Worm (Caenorhabditis elegans) whole organism, L2 larva: ENCODE results near the gene C52B9.8.
A peak's percentile ranks its signal among the peaks of the same experiment; 100 is the strongest.

ENCODE experiments used
- C34F6.9 ChIP-seq: fragments of 150-350 bp; optimal IDR thresholded peaks from 2 replicates; lab custom pipeline; 2014; ENCODE audit warnings: missing biosample characterization, missing genetic modification characterization
- F13H6.1 ChIP-seq: sonication (generic microtip); optimal IDR thresholded peaks from 2 replicates; lab custom pipeline; 2016; ENCODE audit warnings: missing genetic modification characterization, missing compliant biosample characterization
- R02D3.7 ChIP-seq: fragments of 150-350 bp; optimal IDR thresholded peaks from 2 replicates; lab custom pipeline; 2014; ENCODE audit warnings: missing biosample characterization, missing genetic modification characterization
- Y55F3AM.14 ChIP-seq: fragments of 200-800 bp; sonication (Bioruptor generic); optimal IDR thresholded peaks from 2 replicates; lab custom pipeline; 2018; ENCODE audit warnings: mild to moderate bottlenecking, missing genetic modification characterization, missing compliant biosample characterization
- ZK546.5 ChIP-seq: sonication (generic microtip); optimal IDR thresholded peaks from 2 replicates; lab custom pipeline; 2017; ENCODE audit warnings: missing biosample characterization, missing genetic modification characterization
- ama-1 ChIP-seq: fragments of 150-350 bp; optimal IDR thresholded peaks from 2 replicates; lab custom pipeline; 2018; ENCODE audit warnings: inconsistent platforms
- blmp-1 ChIP-seq: sonication (generic microtip); optimal IDR thresholded peaks from 2 replicates; lab custom pipeline; 2017; ENCODE audit warnings: missing genetic modification characterization, mild to moderate bottlenecking, missing compliant biosample characterization, antibody characterized with exemption, moderate library complexity; ENCODE audit not compliant: insufficient read depth
- ceh-16 ChIP-seq: fragments of 150-350 bp; optimal IDR thresholded peaks from 2 replicates; lab custom pipeline; 2014; ENCODE audit warnings: missing biosample characterization, missing genetic modification characterization
- ceh-82 ChIP-seq: fragments of 150-350 bp; optimal IDR thresholded peaks from 2 replicates; lab custom pipeline; 2014; ENCODE audit warnings: missing biosample characterization, missing genetic modification characterization
- crh-2 ChIP-seq: sonication (generic microtip); optimal IDR thresholded peaks from 2 replicates; lab custom pipeline; 2017; ENCODE audit warnings: missing biosample characterization, missing genetic modification characterization
- dmd-4 ChIP-seq: sonication (generic microtip); optimal IDR thresholded peaks from 2 replicates; lab custom pipeline; 2017; ENCODE audit warnings: missing biosample characterization, missing genetic modification characterization
- egl-27 ChIP-seq: sonication (generic microtip); optimal IDR thresholded peaks from 3 replicates; lab custom pipeline; 2017; ENCODE audit warnings: missing biosample characterization, missing genetic modification reagents, missing genetic modification characterization
- elt-1 ChIP-seq: fragments of 150-350 bp; optimal IDR thresholded peaks from 2 replicates; lab custom pipeline; 2014; ENCODE audit warnings: missing biosample characterization, missing genetic modification characterization
- elt-3 ChIP-seq: sonication (generic microtip); optimal IDR thresholded peaks from 2 replicates; lab custom pipeline; 2017; ENCODE audit warnings: missing biosample characterization, missing genetic modification characterization
- fos-1 ChIP-seq: fragments of 150-350 bp; optimal IDR thresholded peaks from 2 replicates; lab custom pipeline; 2014; ENCODE audit warnings: missing biosample characterization, missing genetic modification characterization
- gmeb-1 ChIP-seq: fragments of 150-350 bp; optimal IDR thresholded peaks from 2 replicates; lab custom pipeline; 2014; ENCODE audit warnings: missing biosample characterization, missing genetic modification characterization
- lin-11 ChIP-seq: fragments of 150-350 bp; sonication (generic microtip); optimal IDR thresholded peaks from 2 replicates; lab custom pipeline; 2014; ENCODE audit warnings: missing biosample characterization, missing genetic modification characterization, inconsistent platforms, mixed read lengths
- lin-13 ChIP-seq: fragments of 150-350 bp; optimal IDR thresholded peaks from 2 replicates; lab custom pipeline; 2014; ENCODE audit warnings: missing biosample characterization, missing genetic modification reagents, missing genetic modification characterization
- lin-39 ChIP-seq: fragments of 150-350 bp; optimal IDR thresholded peaks from 2 replicates; lab custom pipeline; 2014; ENCODE audit warnings: missing biosample characterization, missing genetic modification reagents, missing genetic modification characterization
- lsy-2 ChIP-seq, 2 experiments: fragments of 150-350 bp in 1 of 2; sonication (generic microtip) in 1 of 2; optimal IDR thresholded peaks; 2 replicates each; lab custom pipeline; 2014 to 2017; ENCODE audit warnings: missing biosample characterization in 2 of 2, missing genetic modification characterization in 2 of 2
- mab-5 ChIP-seq: fragments of 150-350 bp; optimal IDR thresholded peaks from 2 replicates; lab custom pipeline; 2014; ENCODE audit warnings: missing biosample characterization, missing genetic modification characterization
- mbf-1 ChIP-seq: sonication (generic microtip); optimal IDR thresholded peaks from 2 replicates; lab custom pipeline; 2017; ENCODE audit warnings: missing biosample characterization, missing genetic modification characterization
- nhr-10 ChIP-seq: sonication (generic microtip); optimal IDR thresholded peaks from 2 replicates; lab custom pipeline; 2017; ENCODE audit warnings: missing biosample characterization, missing genetic modification characterization
- nhr-11 ChIP-seq: fragments of 150-350 bp; optimal IDR thresholded peaks from 2 replicates; lab custom pipeline; 2014; ENCODE audit warnings: missing biosample characterization, missing genetic modification characterization
- nhr-12 ChIP-seq: fragments of 150-350 bp; optimal IDR thresholded peaks from 2 replicates; lab custom pipeline; 2014; ENCODE audit warnings: missing biosample characterization, missing genetic modification characterization
- nhr-129 ChIP-seq: fragments of 150-350 bp; optimal IDR thresholded peaks from 2 replicates; lab custom pipeline; 2014; ENCODE audit warnings: missing biosample characterization, missing genetic modification characterization
- nhr-21 ChIP-seq: fragments of 150-350 bp; optimal IDR thresholded peaks from 2 replicates; lab custom pipeline; 2014; ENCODE audit warnings: missing biosample characterization, missing genetic modification characterization
- nhr-23 ChIP-seq: fragments of 150-350 bp; optimal IDR thresholded peaks from 2 replicates; lab custom pipeline; 2014; ENCODE audit warnings: missing biosample characterization, missing genetic modification reagents, missing genetic modification characterization
- nhr-237 ChIP-seq: fragments of 150-350 bp; optimal IDR thresholded peaks from 2 replicates; lab custom pipeline; 2014; ENCODE audit warnings: missing biosample characterization, missing genetic modification characterization
- nhr-25 ChIP-seq: fragments of 150-350 bp; sonication (generic microtip); optimal IDR thresholded peaks from 3 replicates; lab custom pipeline; 2014; ENCODE audit warnings: missing biosample characterization, missing genetic modification characterization
- nhr-6 ChIP-seq: fragments of 150-350 bp; optimal IDR thresholded peaks from 2 replicates; lab custom pipeline; 2014; ENCODE audit warnings: missing biosample characterization, missing genetic modification characterization
- nhr-77 ChIP-seq: fragments of 150-350 bp; optimal IDR thresholded peaks from 2 replicates; lab custom pipeline; 2014; ENCODE audit warnings: missing biosample characterization, missing genetic modification characterization
- peb-1 ChIP-seq: fragments of 150-350 bp; optimal IDR thresholded peaks from 2 replicates; lab custom pipeline; 2014; ENCODE audit warnings: missing biosample characterization, missing genetic modification characterization
- sem-4 ChIP-seq: fragments of 150-350 bp; optimal IDR thresholded peaks from 2 replicates; lab custom pipeline; 2014; ENCODE audit warnings: missing biosample characterization, missing genetic modification reagents, missing genetic modification characterization
- skn-1 ChIP-seq: sonication (generic microtip); optimal IDR thresholded peaks from 2 replicates; lab custom pipeline; 2017; ENCODE audit warnings: missing biosample characterization, missing genetic modification characterization
- sma-3 ChIP-seq: sonication (generic microtip); optimal IDR thresholded peaks from 2 replicates; lab custom pipeline; 2016; ENCODE audit warnings: missing genetic modification reagents, missing genetic modification characterization, missing compliant biosample characterization
- sma-9 ChIP-seq, 2 experiments: fragments of 150-350 bp in 1 of 2; sonication (generic microtip) in 1 of 2; optimal IDR thresholded peaks; 2 replicates each; lab custom pipeline; 2014 to 2016; ENCODE audit warnings: missing genetic modification characterization in 2 of 2, mild to moderate bottlenecking in 1 of 2, missing biosample characterization in 1 of 2, missing compliant biosample characterization in 1 of 2, missing genetic modification reagents in 1 of 2, moderate library complexity in 1 of 2
- snpc-4 ChIP-seq: fragments of 150-350 bp; optimal IDR thresholded peaks from 2 replicates; lab custom pipeline; 2014; ENCODE audit warnings: missing biosample characterization, missing genetic modification characterization
- unc-39 ChIP-seq: fragments of 150-350 bp; optimal IDR thresholded peaks from 2 replicates; lab custom pipeline; 2014; ENCODE audit warnings: missing biosample characterization, missing genetic modification characterization
- unc-55 ChIP-seq: fragments of 150-350 bp; sonication (generic microtip); optimal IDR thresholded peaks from 3 replicates; lab custom pipeline; 2014; ENCODE audit warnings: missing biosample characterization, missing genetic modification reagents, missing genetic modification characterization
- unc-62 ChIP-seq: fragments of 150-350 bp; optimal IDR thresholded peaks from 2 replicates; lab custom pipeline; 2014; ENCODE audit warnings: missing biosample characterization, missing genetic modification reagents, missing genetic modification characterization
- zag-1 ChIP-seq: fragments of 150-350 bp; optimal IDR thresholded peaks from 2 replicates; lab custom pipeline; 2014; ENCODE audit warnings: missing biosample characterization, missing genetic modification characterization
- ztf-1 ChIP-seq: fragments of 200-800 bp; sonication (Bioruptor generic); conservative IDR thresholded peaks from 2 replicates; pipeline ENCODE4 v1.3.6; 2022; ENCODE audit warnings: missing genetic modification characterization, missing compliant biosample characterization
- ztf-11 ChIP-seq: sonication (generic microtip); optimal IDR thresholded peaks from 2 replicates; lab custom pipeline; 2017; ENCODE audit warnings: missing biosample characterization, missing genetic modification characterization

The C52B9.8 gene

DNA sequence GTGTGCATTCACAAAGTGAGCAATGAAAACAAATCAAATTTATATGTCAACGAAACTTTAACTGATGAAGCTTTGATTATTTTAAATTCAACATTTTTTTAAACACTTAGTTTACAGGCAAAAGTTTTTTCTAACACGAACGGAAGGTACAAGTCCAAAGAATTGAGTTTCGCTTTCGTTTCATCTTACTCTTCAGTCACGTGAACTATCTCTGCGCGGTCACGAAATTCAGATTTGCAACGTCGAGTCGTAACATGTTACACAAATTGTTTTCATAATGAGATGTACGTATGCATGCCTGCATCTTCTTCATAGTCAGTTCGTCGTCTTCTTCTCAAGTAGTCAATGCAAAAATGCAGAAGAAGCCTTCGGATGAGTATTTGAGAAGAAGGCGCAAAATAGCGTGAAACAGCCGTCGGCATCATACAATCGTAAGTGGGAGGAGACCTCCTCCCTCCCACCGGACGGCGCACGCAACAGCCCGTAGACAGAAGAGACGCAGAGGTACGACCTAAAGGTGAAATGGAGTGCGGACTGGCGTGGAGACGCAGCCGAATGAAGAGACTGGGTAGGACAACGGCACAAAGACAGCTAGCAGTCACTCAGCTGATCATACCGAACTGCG, 46.2 kb downstream of the C52B9.8 start, which contains the start of gene coel-1 (continued):
- TF ChIP-seq skn-1 (no peak), nhr-237 (tag; lab: Kevin White, UChicago) (no peak), peb-1 (tag; lab: Kevin White, UChicago) (no peak), nhr-12 (tag; lab: Kevin White, UChicago) (no peak), nhr-10 (tag; lab: Kevin White, UChicago) (no peak), nhr-23 (tag; lab: Kevin White, UChicago) (no peak), sma-9 (GFP tag; optimal IDR thresholded peaks at IDR 0.05; lab: Kevin White, UChicago) (peak; percentile 72), sma-9 (tag; optimal IDR thresholded peaks at IDR 0.05; lab: Kevin White, UChicago) (no peak), nhr-11 (no peak), nhr-25 (peak; percentile 64), R02D3.7 (tag; lab: Kevin White, UChicago) (no peak), ztf-1 (GFP tag; lab: Robert Waterston, UW) (no peak), nhr-129 (tag; lab: Kevin White, UChicago) (peak; percentile 82), F13H6.1 (tag; lab: Kevin White, UChicago) (peak; percentile 70), unc-62 (no peak), gmeb-1 (tag; lab: Kevin White, UChicago) (no peak), ztf-11 (tag; lab: Kevin White, UChicago) (no peak), nhr-77 (tag; lab: Kevin White, UChicago) (no peak), lin-13 (GFP tag; lab: Kevin White, UChicago) (no peak), ceh-16 (tag; lab: Kevin White, UChicago) (no peak), ama-1 (lab: Kevin White, UChicago) (peak; percentile 4)

DNA sequence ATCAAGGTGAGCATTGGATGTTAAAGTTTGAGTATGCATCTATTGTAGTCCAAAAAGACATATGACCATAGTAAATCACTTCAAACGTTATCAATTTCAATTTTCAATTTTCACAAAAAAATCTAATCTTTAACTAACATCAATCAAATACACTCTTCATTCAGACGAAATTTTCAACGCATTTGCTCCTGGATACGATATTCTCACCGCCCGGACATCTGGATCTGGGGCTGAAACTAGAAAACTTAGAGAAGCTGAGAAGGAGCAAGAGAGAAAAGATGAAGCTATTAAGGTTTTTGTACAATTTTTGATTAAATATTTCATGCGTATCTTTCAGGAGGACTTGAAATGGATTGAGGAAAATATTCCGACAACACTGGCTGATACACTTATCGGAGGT, 47.7 kb downstream of the C52B9.8 start:
- TF ChIP-seq peb-1 (tag; lab: Kevin White, UChicago) (no peak), skn-1 (no peak), nhr-6 (no peak), sma-3 (no peak), elt-3 (tag; lab: Kevin White, UChicago) (no peak)

DNA sequence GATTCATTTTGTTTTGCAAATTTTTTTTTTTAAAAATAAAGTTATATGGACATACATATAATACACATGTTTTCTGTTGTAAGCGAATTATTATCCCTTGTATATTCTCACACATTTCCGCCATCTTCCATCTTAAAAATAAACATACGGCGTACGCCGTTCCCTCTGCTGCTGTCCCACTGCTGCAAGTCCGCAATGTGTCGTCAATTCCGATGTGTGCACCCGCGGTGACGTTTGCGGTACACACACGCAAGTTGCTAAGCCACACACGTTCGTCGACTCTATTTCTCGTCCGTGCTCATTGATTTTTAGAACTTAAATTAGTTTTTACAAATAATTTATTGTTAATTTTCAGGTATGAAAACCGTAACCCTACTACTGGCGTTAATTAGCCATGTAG, 51.3 kb downstream of the C52B9.8 start, which contains the start of gene C52B9.4:
C52B9.4 (plus strand) TSS at position 356 of the 400 bp plus-strand sequence.
- TF ChIP-seq lin-11 (tag; lab: Kevin White, UChicago) = peak; percentile 40
- TF ChIP-seq ztf-1 (GFP tag; lab: Robert Waterston, UW) = no peak
- peak; percentile 84 for TF ChIP-seq crh-2 (tag; lab: Kevin White, UChicago)
- no peak for TF ChIP-seq sem-4 (tag; lab: Kevin White, UChicago)
- peak; percentile 35 for TF ChIP-seq nhr-129 (tag; lab: Kevin White, UChicago)
- peak; percentile 19 for TF ChIP-seq gmeb-1 (tag; lab: Kevin White, UChicago)
- no peak for TF ChIP-seq nhr-6
- TF ChIP-seq elt-1 = no peak
- TF ChIP-seq unc-55 (GFP tag; lab: Kevin White, UChicago) = peak; percentile 50
- TF ChIP-seq R02D3.7 (tag; lab: Kevin White, UChicago) = no peak
- TF ChIP-seq ceh-82 (tag; lab: Kevin White, UChicago) = no peak
- no peak for TF ChIP-seq unc-39 (tag; lab: Kevin White, UChicago)
- no peak for TF ChIP-seq nhr-10 (tag; lab: Kevin White, UChicago)
- TF ChIP-seq nhr-11 = no peak
- TF ChIP-seq peb-1 (tag; lab: Kevin White, UChicago) = no peak
- no peak for TF ChIP-seq nhr-21 (tag; lab: Kevin White, UChicago)
- TF ChIP-seq snpc-4 = no peak
- no peak for TF ChIP-seq lin-39 (tag; lab: Kevin White, UChicago)
- TF ChIP-seq egl-27 (tag; lab: Kevin White, UChicago) = peak; percentile 14
- peak; percentile 9 for TF ChIP-seq nhr-25
- no peak for TF ChIP-seq mab-5
- TF ChIP-seq blmp-1 (tag; lab: Kevin White, UChicago) = no peak
- no peak for TF ChIP-seq ceh-16 (tag; lab: Kevin White, UChicago)
- TF ChIP-seq nhr-237 (tag; lab: Kevin White, UChicago) = no peak
- no peak for TF ChIP-seq nhr-12 (tag; lab: Kevin White, UChicago)
- TF ChIP-seq sma-9 (GFP tag; optimal IDR thresholded peaks at IDR 0.05; lab: Kevin White, UChicago) = peak; percentile 42
- TF ChIP-seq sma-9 (tag; optimal IDR thresholded peaks at IDR 0.05; lab: Kevin White, UChicago) = no peak
- TF ChIP-seq C34F6.9 (tag; lab: Kevin White, UChicago) = peak; percentile 45
- TF ChIP-seq mbf-1 (tag; lab: Kevin White, UChicago) = no peak
- no peak for TF ChIP-seq nhr-23 (tag; lab: Kevin White, UChicago)
- TF ChIP-seq fos-1 = peak; percentile 7
- peak in 1 of 2 experiments; percentile 56 for TF ChIP-seq lsy-2 (tag; optimal IDR thresholded peaks at IDR 0.05; lab: Kevin White, UChicago)
- peak; percentile 39 for TF ChIP-seq F13H6.1 (tag; lab: Kevin White, UChicago)
- no peak for TF ChIP-seq zag-1 (tag; lab: Kevin White, UChicago)
- no peak for TF ChIP-seq unc-62
- no peak for TF ChIP-seq dmd-4
- no peak for TF ChIP-seq ztf-11 (tag; lab: Kevin White, UChicago)
- peak; percentile 48 for TF ChIP-seq sma-3
- no peak for TF ChIP-seq Y55F3AM.14
- no peak for TF ChIP-seq lin-13 (GFP tag; lab: Kevin White, UChicago)
- no peak for TF ChIP-seq ZK546.5
- TF ChIP-seq elt-3 (tag; lab: Kevin White, UChicago) = no peak
